Fruit fly (Drosophila melanogaster) whole organism, embryonic: ENCODE measurements around the gene CG8300.

Experiments
- CG10147 ChIP-seq: fragments of 200-800 bp; sonication (Bioruptor generic); optimal IDR thresholded peaks from 2 replicates; lab custom pipeline; 2019; ENCODE audit warnings: missing biosample characterization, mild to moderate bottlenecking, missing genetic modification characterization, moderate library complexity
- CG10209 ChIP-seq: fragments of 200-800 bp; sonication (Bioruptor generic); optimal IDR thresholded peaks from 3 replicates; lab custom pipeline; 2017; ENCODE audit warnings: missing biosample characterization, mild to moderate bottlenecking, missing genetic modification characterization, missing genetic modification reagents
- CG11085 ChIP-seq: fragments of 200-800 bp; sonication (Bioruptor generic); IDR thresholded peaks from 2 replicates; pipeline ENCODE4 v1.3.6; 2022; ENCODE audit warnings: missing biosample characterization, missing genetic modification characterization
- CG11695 ChIP-seq: fragments of 200-800 bp; sonication (Bioruptor generic); IDR thresholded peaks from 3 replicates; pipeline ENCODE4 v1.3.6; 2022; ENCODE audit warnings: missing biosample characterization, missing genetic modification characterization
- CG12071 ChIP-seq: fragments of 200-800 bp; sonication (Bioruptor generic); optimal IDR thresholded peaks from 3 replicates; lab custom pipeline; 2018; ENCODE audit warnings: missing biosample characterization, mild to moderate bottlenecking, missing genetic modification characterization
- CG12104 ChIP-seq: fragments of 200-800 bp; sonication (Bioruptor generic); optimal IDR thresholded peaks from 3 replicates; lab custom pipeline; 2016; ENCODE audit warnings: missing biosample characterization, missing genetic modification characterization
- CG12219 ChIP-seq: fragments of 200-800 bp; sonication (Bioruptor generic); optimal IDR thresholded peaks from 3 replicates; lab custom pipeline; 2018; ENCODE audit warnings: missing biosample characterization, mild to moderate bottlenecking, missing genetic modification characterization
- CG12391 ChIP-seq: fragments of 200-800 bp; sonication (Bioruptor generic); optimal IDR thresholded peaks from 3 replicates; lab custom pipeline; 2018; ENCODE audit warnings: missing biosample characterization, mild to moderate bottlenecking, missing genetic modification characterization, moderate library complexity
- CG13775 ChIP-seq: fragments of 200-800 bp; sonication (Bioruptor generic); optimal IDR thresholded peaks from 3 replicates; lab custom pipeline; 2017; ENCODE audit warnings: missing biosample characterization, mild to moderate bottlenecking, missing genetic modification characterization
- CG14441 ChIP-seq: fragments of 200-800 bp; sonication (Bioruptor generic); IDR thresholded peaks from 2 replicates; pipeline ENCODE4 v1.3.6; 2022; ENCODE audit warnings: missing biosample characterization, missing genetic modification characterization
- CG15269 ChIP-seq: fragments of 200-800 bp; sonication (Bioruptor generic); optimal IDR thresholded peaks from 2 replicates; lab custom pipeline; 2018; ENCODE audit warnings: missing biosample characterization, mild to moderate bottlenecking, missing genetic modification characterization, moderate library complexity
- CG1529 ChIP-seq: fragments of 200-800 bp; sonication (Bioruptor generic); optimal IDR thresholded peaks from 3 replicates; lab custom pipeline; 2018; ENCODE audit warnings: missing biosample characterization, missing genetic modification characterization
- CG15514 ChIP-seq: fragments of 200-800 bp; sonication (Bioruptor generic); optimal IDR thresholded peaks from 3 replicates; lab custom pipeline; 2017; ENCODE audit warnings: missing biosample characterization, missing genetic modification characterization, mild to moderate bottlenecking, moderate library complexity, missing genetic modification reagents
- CG1602 ChIP-seq: fragments of 200-800 bp; sonication (Bioruptor generic); optimal IDR thresholded peaks from 3 replicates; lab custom pipeline; 2016; ENCODE audit warnings: missing biosample characterization, missing genetic modification characterization
- CG16779 ChIP-seq: fragments of 200-800 bp; sonication (Bioruptor generic); IDR thresholded peaks from 2 replicates; pipeline ENCODE4 v1.3.6; 2022; ENCODE audit warnings: missing biosample characterization, missing genetic modification characterization
- CG18262 ChIP-seq: fragments of 200-800 bp; optimal IDR thresholded peaks from 3 replicates; lab custom pipeline; 2019; ENCODE audit warnings: missing biosample characterization, mild to moderate bottlenecking, missing genetic modification characterization, moderate library complexity
- CG2875 ChIP-seq: fragments of 200-800 bp; sonication (Bioruptor generic); optimal IDR thresholded peaks from 2 replicates; lab custom pipeline; 2017; ENCODE audit warnings: missing biosample characterization, mild to moderate bottlenecking, missing genetic modification characterization, missing genetic modification reagents
- CG3847 ChIP-seq: fragments of 200-800 bp; sonication (Bioruptor generic); IDR thresholded peaks from 2 replicates; pipeline ENCODE4 v1.3.6; 2022; ENCODE audit warnings: missing biosample characterization, missing genetic modification characterization
- CG4424 ChIP-seq: fragments of 200-800 bp; sonication (Bioruptor generic); optimal IDR thresholded peaks from 3 replicates; lab custom pipeline; 2016; ENCODE audit warnings: missing biosample characterization, missing genetic modification characterization
- CG4707 ChIP-seq: fragments of 200-800 bp; sonication (Bioruptor generic); optimal IDR thresholded peaks from 2 replicates; lab custom pipeline; 2018; ENCODE audit warnings: missing biosample characterization, mild to moderate bottlenecking, missing genetic modification characterization, moderate library complexity
- CG5180 ChIP-seq: fragments of 200-800 bp; sonication (Bioruptor generic); optimal IDR thresholded peaks from 3 replicates; lab custom pipeline; 2017; ENCODE audit warnings: missing biosample characterization, missing genetic modification characterization, mild to moderate bottlenecking, moderate library complexity, missing genetic modification reagents
- CG6272 ChIP-seq: fragments of 200-800 bp; sonication (Bioruptor generic); IDR thresholded peaks from 2 replicates; pipeline ENCODE4 v1.3.6; 2022; ENCODE audit warnings: missing biosample characterization, missing genetic modification characterization
- CG6654 ChIP-seq: fragments of 200-800 bp; sonication (Bioruptor generic); optimal IDR thresholded peaks from 2 replicates; lab custom pipeline; 2017; ENCODE audit warnings: missing biosample characterization, mild to moderate bottlenecking, missing genetic modification characterization
- CG6683 ChIP-seq: fragments of 200-800 bp; sonication (Bioruptor generic); optimal IDR thresholded peaks from 2 replicates; lab custom pipeline; 2017; ENCODE audit warnings: missing biosample characterization, mild to moderate bottlenecking, missing genetic modification characterization, missing genetic modification reagents
- CG6689 ChIP-seq: fragments of 200-800 bp; sonication (Bioruptor generic); IDR thresholded peaks from 2 replicates; pipeline ENCODE4 v1.3.6; 2022; ENCODE audit warnings: missing biosample characterization, missing genetic modification characterization
- CG7271 ChIP-seq: fragments of 200-800 bp; sonication (Bioruptor generic); optimal IDR thresholded peaks from 2 replicates; lab custom pipeline; 2018; ENCODE audit warnings: missing biosample characterization, mild to moderate bottlenecking, missing genetic modification characterization, moderate library complexity
- CG9609 ChIP-seq: fragments of 200-800 bp; sonication (Bioruptor generic); optimal IDR thresholded peaks from 3 replicates; lab custom pipeline; 2016; ENCODE audit warnings: missing biosample characterization, missing genetic modification characterization
- Dek ChIP-seq: fragments of 200-800 bp; sonication (Bioruptor generic); optimal IDR thresholded peaks from 3 replicates; lab custom pipeline; 2019; ENCODE audit warnings: missing biosample characterization, mild to moderate bottlenecking, missing genetic modification characterization, moderate library complexity
- Fer3 ChIP-seq: fragments of 200-800 bp; sonication (Bioruptor generic); optimal IDR thresholded peaks from 2 replicates; lab custom pipeline; 2018; ENCODE audit warnings: missing biosample characterization, mild to moderate bottlenecking, missing genetic modification characterization, moderate library complexity
- HLH4C ChIP-seq: fragments of 200-800 bp; sonication (Bioruptor generic); IDR thresholded peaks from 3 replicates; pipeline ENCODE4 v1.3.6; 2022; ENCODE audit warnings: missing biosample characterization, missing genetic modification characterization; ENCODE audit not compliant: partially characterized antibody
- Med ChIP-seq: fragments of 200-800 bp; sonication (Bioruptor generic); peaks from one replicate; lab custom pipeline; 2016; ENCODE audit warnings: missing biosample characterization, missing genetic modification characterization, mild to moderate bottlenecking, inconsistent platforms, moderate library complexity
- Mes4 ChIP-seq: fragments of 200-800 bp; sonication (Bioruptor generic); optimal IDR thresholded peaks from 2 replicates; lab custom pipeline; 2016; ENCODE audit warnings: missing biosample characterization, missing genetic modification characterization
- Mrtf ChIP-seq: fragments of 200-800 bp; sonication (Bioruptor generic); IDR thresholded peaks from 3 replicates; pipeline ENCODE4 v1.3.6; 2022; ENCODE audit warnings: missing biosample characterization, missing genetic modification characterization
- NC2β ChIP-seq: fragments of 200-800 bp; sonication (Bioruptor generic); optimal IDR thresholded peaks from 2 replicates; lab custom pipeline; 2016; ENCODE audit warnings: missing biosample characterization, missing genetic modification characterization
- Nf-YB ChIP-seq: fragments of 200-800 bp; sonication (Bioruptor generic); optimal IDR thresholded peaks from 3 replicates; lab custom pipeline; 2019; ENCODE audit warnings: missing biosample characterization, mild to moderate bottlenecking, missing genetic modification characterization, moderate library complexity
- Oaz ChIP-seq: fragments of 200-800 bp; sonication (Bioruptor generic); IDR thresholded peaks from 2 replicates; pipeline ENCODE4 v1.3.6; 2022; ENCODE audit warnings: missing biosample characterization, missing genetic modification characterization
- Scr ChIP-seq: fragments of 200-800 bp; sonication (Bioruptor generic); IDR thresholded peaks from 2 replicates; pipeline ENCODE4 v1.3.6; 2022; ENCODE audit warnings: missing biosample characterization, missing genetic modification characterization; ENCODE audit not compliant: partially characterized antibody
- Usf ChIP-seq: fragments of 200-800 bp; sonication (Bioruptor generic); optimal IDR thresholded peaks from 2 replicates; lab custom pipeline; 2017; ENCODE audit warnings: missing genotype, missing biosample characterization, missing genetic modification characterization
- corto ChIP-seq: fragments of 200-800 bp; sonication (Bioruptor generic); optimal IDR thresholded peaks from 2 replicates; lab custom pipeline; 2016; ENCODE audit warnings: missing biosample characterization, mild to moderate bottlenecking, missing genetic modification characterization, moderate library complexity
- dmrt11E ChIP-seq: fragments of 200-800 bp; sonication (Bioruptor generic); optimal IDR thresholded peaks from 3 replicates; lab custom pipeline; 2018; ENCODE audit warnings: missing biosample characterization, mild to moderate bottlenecking, missing genetic modification characterization, moderate library complexity
- esg ChIP-seq: fragments of 200-800 bp; sonication (Bioruptor generic); conservative IDR thresholded peaks from 2 replicates; pipeline ENCODE4 v1.3.6; 2022; ENCODE audit warnings: missing biosample characterization, missing genetic modification characterization
- fd102C ChIP-seq: fragments of 200-800 bp; sonication (Bioruptor generic); optimal IDR thresholded peaks from 2 replicates; lab custom pipeline; 2018; ENCODE audit warnings: missing biosample characterization, mild to moderate bottlenecking, missing genetic modification characterization, moderate library complexity
- fd3F ChIP-seq: fragments of 200-800 bp; sonication (Bioruptor generic); optimal IDR thresholded peaks from 2 replicates; lab custom pipeline; 2018; ENCODE audit warnings: missing biosample characterization, mild to moderate bottlenecking, missing genetic modification characterization, moderate library complexity
- fd64A ChIP-seq: fragments of 200-800 bp; sonication (Bioruptor generic); optimal IDR thresholded peaks from 3 replicates; lab custom pipeline; 2018; ENCODE audit warnings: missing biosample characterization, mild to moderate bottlenecking, missing genetic modification characterization
- lilli ChIP-seq: fragments of 200-800 bp; sonication (Bioruptor generic); optimal IDR thresholded peaks from 3 replicates; lab custom pipeline; 2016; ENCODE audit warnings: missing biosample characterization, missing genetic modification characterization
- lola ChIP-seq, 3 experiments: fragments of >200 bp in 2 of 3; fragments of 200-800 bp in 1 of 3; sonication (Bioruptor generic) in 1 of 3; optimal IDR thresholded peaks; 2 replicates each; lab custom pipeline; 2017 to 2019; ENCODE audit warnings: missing biosample characterization in 3 of 3, missing genetic modification characterization in 3 of 3, mild to moderate bottlenecking in 1 of 3, moderate library complexity in 1 of 3
- oc ChIP-seq: fragments of 200-800 bp; sonication (Bioruptor generic); optimal IDR thresholded peaks from 2 replicates; lab custom pipeline; 2018; ENCODE audit warnings: missing biosample characterization, mild to moderate bottlenecking, missing genetic modification characterization, moderate library complexity
- odd ChIP-seq: fragments of 200-800 bp; sonication (Bioruptor generic); optimal IDR thresholded peaks from 2 replicates; lab custom pipeline; 2017; ENCODE audit warnings: missing biosample characterization, mild to moderate bottlenecking, missing genetic modification characterization
- sd ChIP-seq: fragments of 200-800 bp; sonication (Bioruptor generic); optimal IDR thresholded peaks from 3 replicates; lab custom pipeline; 2018; ENCODE audit warnings: missing biosample characterization, mild to moderate bottlenecking, missing genetic modification characterization, moderate library complexity

CG8300 gene

dm6 chrX:7117729-7118128 is 13.0 kb downstream of the CG8300 start (continued):
- peak; percentile 49 for TF ChIP-seq CG14441 (GFP tag; lab: Robert Waterston, UW)
- peak; percentile 53 for TF ChIP-seq lilli (GFP tag; lab: Kevin White, UChicago)
- TF ChIP-seq dmrt11E (tag; lab: Kevin White, UChicago) = peak; percentile 77
- TF ChIP-seq CG10147 (GFP tag; lab: Kevin White, UChicago) = peak; percentile 60
- peak; percentile 56; the same call in 1 of the 2 replicates for TF ChIP-seq CG11085 (GFP tag; lab: Robert Waterston, UW)
- TF ChIP-seq NC2β (GFP tag; lab: Kevin White, UChicago) = peak; percentile 13
- TF ChIP-seq Oaz (GFP tag; lab: Robert Waterston, UW) = 0 out of 2 replicates have a peak, but pooled peaks have one; percentile 41
- no peak for TF ChIP-seq CG6654 (GFP tag; lab: Kevin White, UChicago)
- no peak for TF ChIP-seq CG9609 (GFP tag; lab: Kevin White, UChicago)
- no peak for TF ChIP-seq corto (GFP tag; lab: Kevin White, UChicago)
- peak; percentile 22 for TF ChIP-seq CG2875 (GFP tag; lab: Kevin White, UChicago)
- TF ChIP-seq CG12071 = peak; percentile 45
- peak; percentile 7 for TF ChIP-seq CG1529
- TF ChIP-seq CG7271 (tag; lab: Kevin White, UChicago) = peak; percentile 35
- peak; percentile 29 for TF ChIP-seq odd (GFP tag; lab: Kevin White, UChicago)
- peak; percentile 31 for TF ChIP-seq CG1602 (GFP tag; lab: Kevin White, UChicago)
- peak; percentile 77 for TF ChIP-seq Nf-YB (GFP tag; lab: Kevin White, UChicago)
- TF ChIP-seq lola (GFP tag; optimal IDR thresholded peaks at IDR 0.05; lab: Kevin White, UChicago) = peak in 1 of 3 experiments; percentile 74
- TF ChIP-seq Fer3 (tag; lab: Kevin White, UChicago) = peak; percentile 54
- 0 out of 2 replicates have a peak, but pooled peaks have one; percentile 7 for TF ChIP-seq CG6272 (GFP tag; lab: Robert Waterston, UW)
- TF ChIP-seq CG3847 (GFP tag; lab: Robert Waterston, UW) = peak; percentile 50; the same call in 1 of the 2 replicates
- TF ChIP-seq sd (tag; lab: Kevin White, UChicago) = no peak
- peak; percentile 87 for TF ChIP-seq Med (GFP tag; lab: Kevin White, UChicago)
- TF ChIP-seq CG12104 (GFP tag; lab: Kevin White, UChicago) = peak; percentile 49
- peak; percentile 74 for TF ChIP-seq CG18262 (tag; lab: Kevin White, UChicago)
- TF ChIP-seq CG12391 (tag; lab: Kevin White, UChicago) = peak; percentile 67
- 0 out of 3 replicates have a peak, but pooled peaks have one; percentile 27 for TF ChIP-seq CG11695 (GFP tag; lab: Robert Waterston, UW)
- peak; percentile 40 for TF ChIP-seq CG4707 (GFP tag; lab: Kevin White, UChicago)
- peak; percentile 7 for TF ChIP-seq Mes4 (GFP tag; lab: Kevin White, UChicago)
- TF ChIP-seq Scr (GFP tag; lab: Robert Waterston, UW) = 0 out of 2 replicates have a peak, but pooled peaks have one; percentile 11
- TF ChIP-seq fd102C (GFP tag; lab: Kevin White, UChicago) = peak; percentile 73
- peak; percentile 13 for TF ChIP-seq oc
- peak; percentile 69 for TF ChIP-seq CG4424 (GFP tag; lab: Kevin White, UChicago)
- TF ChIP-seq CG6689 (GFP tag; lab: Robert Waterston, UW) = peak; percentile 66
- peak; percentile 75 for TF ChIP-seq CG13775 (GFP tag; lab: Kevin White, UChicago)
- TF ChIP-seq CG15514 (GFP tag; lab: Kevin White, UChicago) = peak; percentile 53
- TF ChIP-seq CG16779 = no peak
- TF ChIP-seq Dek (tag; lab: Kevin White, UChicago) = peak; percentile 64
- TF ChIP-seq Mrtf = 0 out of 3 replicates have a peak, but pooled peaks have one; percentile 41
- peak; percentile 57 for TF ChIP-seq CG10209 (GFP tag; lab: Kevin White, UChicago)
- TF ChIP-seq fd64A (GFP tag; lab: Kevin White, UChicago) = peak; percentile 34
- no peak for TF ChIP-seq HLH4C
- TF ChIP-seq CG12219 (GFP tag; lab: Kevin White, UChicago) = peak; percentile 65
- peak; percentile 17 for TF ChIP-seq Usf (GFP tag; lab: Kevin White, UChicago)
- TF ChIP-seq CG6683 (GFP tag; lab: Kevin White, UChicago) = peak; percentile 24
- TF ChIP-seq fd3F = peak; percentile 8
- TF ChIP-seq CG5180 (GFP tag; lab: Kevin White, UChicago) = peak; percentile 50
- TF ChIP-seq CG15269 = peak; percentile 72
- TF ChIP-seq esg (GFP tag; lab: Robert Waterston, UW) = peak; percentile 49; the same call in 1 of the 2 replicates
